Fruit fly (Drosophila melanogaster): ENCODE results near the gene Gorab.

Gorab gene

DNA sequence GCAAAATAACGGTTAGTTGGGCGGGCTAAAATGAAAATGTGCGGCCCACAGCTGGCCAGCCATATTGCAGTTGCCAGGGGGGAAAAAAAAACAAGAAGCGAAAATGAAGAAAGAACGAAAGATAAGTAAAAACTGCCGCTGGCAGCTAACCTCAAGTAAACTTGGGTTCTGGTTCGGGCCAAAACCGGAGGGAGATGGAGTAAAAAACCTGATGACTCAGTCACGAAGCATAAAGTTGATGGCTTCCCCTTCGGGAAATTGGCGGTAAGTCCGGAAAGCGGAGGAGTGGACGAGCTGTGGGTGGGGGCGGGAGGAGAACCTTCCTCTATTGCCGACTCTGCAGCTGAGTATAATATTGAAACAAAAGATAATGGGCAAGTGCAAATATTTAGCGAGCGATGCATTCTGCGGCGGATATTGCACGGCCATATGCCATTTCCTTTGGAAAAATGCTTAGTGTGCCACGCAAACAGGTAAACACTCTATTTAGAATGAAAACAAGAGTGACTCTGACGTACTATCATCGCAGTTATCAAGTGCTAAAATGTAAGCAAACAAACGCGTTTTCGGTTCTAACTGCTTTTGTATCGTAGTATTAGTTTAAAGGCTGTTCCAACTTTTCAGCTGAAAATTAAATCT is 9.4 kb downstream of the Gorab start:
- no peak for TF ChIP-seq Rel (GFP tag; optimal IDR thresholded peaks at IDR 0.05)
- peak; percentile 2 for TF ChIP-seq Rel (tag; optimal IDR thresholded peaks at IDR 0.05)
- no peak for TF ChIP-seq ey (GFP tag; optimal IDR thresholded peaks at IDR 0.05)
- peak; percentile 48 for TF ChIP-seq psq (GFP tag; optimal IDR thresholded peaks at IDR 0.05)

dm6 chr3L:17415967-17416749 is 12.5 kb downstream of the Gorab start:
- no peak for TF ChIP-seq Myc (optimal IDR thresholded peaks at IDR 0.05)
- TF ChIP-seq Hnf4 (GFP tag; optimal IDR thresholded peaks at IDR 0.05) = no peak
- peak; percentile 49 for TF ChIP-seq sv (GFP tag; optimal IDR thresholded peaks at IDR 0.05)
- TF ChIP-seq Dif (GFP tag; optimal IDR thresholded peaks at IDR 0.05; ENCODE audit: partially characterized antibody) = no peak
- TF ChIP-seq GATAd (GFP tag; optimal IDR thresholded peaks at IDR 0.05) = no peak
- TF ChIP-seq Hr83 (GFP tag; optimal IDR thresholded peaks at IDR 0.05; ENCODE audit: poor library complexity, severe bottlenecking) = no peak
- TF ChIP-seq dl (GFP tag; optimal IDR thresholded peaks at IDR 0.05; ENCODE audit: insufficient read depth in 1 of 2, partially characterized antibody in 2 of 2) = no peak
- no peak for TF ChIP-seq Hr78 (GFP tag; optimal IDR thresholded peaks at IDR 0.05)
- TF ChIP-seq Jra (GFP tag; optimal IDR thresholded peaks at IDR 0.05) = no peak
- TF ChIP-seq Mio (GFP tag; optimal IDR thresholded peaks at IDR 0.05) = no peak
- peak; percentile 57 for TF ChIP-seq fru (GFP tag; optimal IDR thresholded peaks at IDR 0.05)
- TF ChIP-seq h (GFP tag; optimal IDR thresholded peaks at IDR 0.05) = peak; percentile 24
- peak; percentile 40 for TF ChIP-seq psq (GFP tag; optimal IDR thresholded peaks at IDR 0.05)
- no peak for TF ChIP-seq lola (GFP tag; optimal IDR thresholded peaks at IDR 0.05)
- no peak for TF ChIP-seq Dfd (GFP tag; optimal IDR thresholded peaks at IDR 0.05)
- TF ChIP-seq HLH106 (tag; optimal IDR thresholded peaks at IDR 0.05) = no peak
- TF ChIP-seq N (GFP tag; optimal IDR thresholded peaks at IDR 0.05) = no peak
- peak in 1 of 2 experiments; percentile 40 for TF ChIP-seq foxo (GFP tag; optimal IDR thresholded peaks at IDR 0.05)
- TF ChIP-seq rgr (GFP tag; optimal IDR thresholded peaks at IDR 0.05) = peak; percentile 31
- no peak for TF ChIP-seq Vsx2 (GFP tag; optimal IDR thresholded peaks at IDR 0.05; ENCODE audit: partially characterized antibody)
- TF ChIP-seq woc (GFP tag; optimal IDR thresholded peaks at IDR 0.05) = no peak
- TF ChIP-seq OdsH (GFP tag; optimal IDR thresholded peaks at IDR 0.05) = peak; percentile 23
- TF ChIP-seq CrebA (GFP tag; optimal IDR thresholded peaks at IDR 0.05; ENCODE audit: borderline replicate concordance) = no peak
- TF ChIP-seq ey (GFP tag; optimal IDR thresholded peaks at IDR 0.05) = peak; percentile 18
- no peak for TF ChIP-seq jim (GFP tag; optimal IDR thresholded peaks at IDR 0.05)
- TF ChIP-seq CG32264 (GFP tag; optimal IDR thresholded peaks at IDR 0.05) = no peak
- TF ChIP-seq br (GFP tag; optimal IDR thresholded peaks at IDR 0.05) = peak; percentile 39
- TF ChIP-seq usp (GFP tag; optimal IDR thresholded peaks at IDR 0.05) = no peak
- no peak for TF ChIP-seq Abd-B (GFP tag; optimal IDR thresholded peaks at IDR 0.05)
- TF ChIP-seq tai (GFP tag; optimal IDR thresholded peaks at IDR 0.05) = no peak

- TF ChIP-seq CG32264 (GFP tag; optimal IDR thresholded peaks at IDR 0.05) = no peak
These were observed 16.5 kb downstream of the Gorab start for dm6 chr3L:17412146-17412545.

DNA sequence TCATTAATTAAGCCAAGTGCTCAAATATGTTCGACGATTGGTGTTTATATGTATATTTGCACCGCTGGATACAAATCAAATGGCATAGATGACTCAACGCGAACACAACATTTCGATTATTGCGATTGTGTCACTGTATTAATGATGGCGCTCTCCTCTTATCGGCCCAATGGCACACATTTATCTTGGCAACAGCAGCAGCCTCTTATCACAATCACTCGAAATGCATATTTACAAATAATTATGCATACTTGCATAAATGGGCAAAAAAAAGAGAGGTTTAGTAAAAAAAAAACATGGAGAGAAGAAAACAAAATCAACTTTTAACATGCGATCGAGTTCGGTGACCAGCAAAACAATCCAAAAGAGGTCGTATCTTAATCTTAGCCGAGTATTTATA is 17.4 kb downstream of the Gorab start:
- TF ChIP-seq CG9705 (GFP tag; optimal IDR thresholded peaks at IDR 0.05) (no peak), Hr83 (GFP tag; optimal IDR thresholded peaks at IDR 0.05; ENCODE audit: poor library complexity, severe bottlenecking) (no peak), Abd-B (GFP tag; optimal IDR thresholded peaks at IDR 0.05) (no peak), Myc (optimal IDR thresholded peaks at IDR 0.05) (no peak), lola (GFP tag; optimal IDR thresholded peaks at IDR 0.05) (no peak), Mio (GFP tag; optimal IDR thresholded peaks at IDR 0.05) (no peak), Sp1 (GFP tag; optimal IDR thresholded peaks at IDR 0.05) (no peak), CrebA (GFP tag; optimal IDR thresholded peaks at IDR 0.05; ENCODE audit: borderline replicate concordance) (no peak), ey (GFP tag; optimal IDR thresholded peaks at IDR 0.05) (no peak), Hr78 (GFP tag; optimal IDR thresholded peaks at IDR 0.05) (no peak)

Measured in whole organism, wandering third instar larva.